Worm (Caenorhabditis elegans): Measurements from ENCODE around the gene far-8.

DNA sequence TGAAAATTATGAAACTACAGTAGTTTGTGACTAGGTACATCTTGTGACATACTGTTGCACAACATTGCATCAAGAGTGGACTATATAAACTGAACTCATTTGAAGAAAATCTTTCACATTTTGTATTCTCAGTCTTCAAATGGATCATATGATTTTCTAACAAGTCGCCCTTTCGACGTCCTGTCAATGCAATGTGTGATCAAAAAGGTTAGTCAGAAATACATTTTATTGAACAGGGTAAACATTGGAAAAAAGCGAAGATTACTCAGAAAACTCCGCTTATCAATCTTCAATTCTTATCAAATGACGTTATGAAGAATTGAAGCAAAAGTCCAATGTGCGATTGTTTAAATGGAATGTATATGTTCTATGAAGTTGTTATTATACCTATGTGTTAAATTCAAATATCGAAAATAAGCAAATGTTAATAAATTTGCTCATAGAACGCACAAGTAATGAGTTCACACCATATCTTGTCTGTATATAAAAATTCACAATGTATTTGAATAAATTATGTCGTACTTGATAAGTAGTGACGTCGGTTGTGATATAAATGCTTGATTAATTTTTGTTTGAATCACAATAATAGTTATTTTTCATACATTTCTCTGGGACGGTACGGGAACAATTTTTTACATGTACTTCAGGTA is 9.8 kb upstream of the far-8 start, which contains the start of gene zip-2:
- TF ChIP-seq ztf-23 (GFP tag; IDR thresholded peaks at IDR 0.05) (no peak), T22C8.4 (GFP tag; IDR thresholded peaks at IDR 0.05) (no peak), cog-1 (tag; optimal IDR thresholded peaks at IDR 0.05) (no peak), ztf-29 (GFP tag; IDR thresholded peaks at IDR 0.05) (no peak), med-1 (GFP tag; optimal IDR thresholded peaks at IDR 0.05; ENCODE audit: insufficient read depth) (no peak), tab-1 (GFP tag; IDR thresholded peaks at IDR 0.05) (no peak), flt-1 (GFP tag; IDR thresholded peaks at IDR 0.05) (no peak), ref-1 (GFP tag; conservative IDR thresholded peaks at IDR 0.05) (no peak)

Measured in whole organism, midembryonic.